Fruit fly (Drosophila melanogaster) S2 (cell line): Measurements from ENCODE around the gene CG5877.

Experiments
- CG8478 ChIP-seq: fragments of >200 bp; optimal IDR thresholded peaks from 2 replicates; lab custom pipeline; 2018
- CTCF ChIP-seq, 2 experiments: fragments of >200 bp; optimal IDR thresholded peaks; 2 replicates each; lab custom pipeline; 2018

dm6 chrX:15312074-15312881, 19.4 kb downstream of the CG5877 start:
- TF ChIP-seq CG8478 = no peak
- no peak for TF ChIP-seq CTCF (optimal IDR thresholded peaks at IDR 0.05; lab: Kevin White, UChicago)
